Worm (Caenorhabditis elegans) whole organism, mixed stage, embryonic: ENCODE results near the gene rap-2.

Source experiments
- elt-3 ChIP-seq: fragments of 150-350 bp; optimal IDR thresholded peaks from 2 replicates; lab custom pipeline; 2014; ENCODE audit warnings: missing biosample characterization, missing genetic modification characterization
- ham-2 ChIP-seq: fragments of 200-800 bp; sonication (Bioruptor generic); optimal IDR thresholded peaks from 2 replicates; lab custom pipeline; 2018; ENCODE audit warnings: mild to moderate bottlenecking, missing genetic modification characterization, missing compliant biosample characterization
- unc-39 ChIP-seq: fragments of 150-350 bp; optimal IDR thresholded peaks from 2 replicates; lab custom pipeline; 2014; ENCODE audit warnings: missing biosample characterization, missing genetic modification characterization

ce11 chrV:15072738-15073137, 8.9 kb upstream of the rap-2 start:
- TF ChIP-seq ham-2 (GFP tag; lab: Kevin White, UChicago) = no peak
- TF ChIP-seq elt-3 (tag; lab: Kevin White, UChicago) = no peak
- TF ChIP-seq unc-39 (tag; lab: Kevin White, UChicago) = no peak
